Fruit fly (Drosophila melanogaster) whole organism, embryonic: ENCODE measurements around the gene Atac2.

ENCODE experiments used
- CG11093 ChIP-seq: fragments of 200-800 bp; sonication (Bioruptor generic); IDR thresholded peaks from 3 replicates; pipeline ENCODE4 v1.3.6; 2022; ENCODE audit warnings: missing biosample characterization, missing genetic modification characterization
- CG12219 ChIP-seq: fragments of 200-800 bp; sonication (Bioruptor generic); optimal IDR thresholded peaks from 3 replicates; lab custom pipeline; 2018; ENCODE audit warnings: missing biosample characterization, mild to moderate bottlenecking, missing genetic modification characterization
- CG12942 ChIP-seq: fragments of 200-800 bp; sonication (Bioruptor generic); optimal IDR thresholded peaks from 3 replicates; lab custom pipeline; 2016; ENCODE audit warnings: missing biosample characterization, missing genetic modification characterization
- CG13424 ChIP-seq: fragments of 200-800 bp; sonication (Bioruptor generic); optimal IDR thresholded peaks from 2 replicates; lab custom pipeline; 2019; ENCODE audit warnings: missing biosample characterization, mild to moderate bottlenecking, missing genetic modification characterization, moderate library complexity
- CG15073 ChIP-seq: fragments of 200-800 bp; sonication (Bioruptor generic); optimal IDR thresholded peaks from 2 replicates; lab custom pipeline; 2016; ENCODE audit warnings: missing biosample characterization, missing genetic modification characterization
- CG15601 ChIP-seq: fragments of 200-800 bp; sonication (Bioruptor generic); optimal IDR thresholded peaks from 3 replicates; lab custom pipeline; 2019; ENCODE audit warnings: missing biosample characterization, mild to moderate bottlenecking, missing genetic modification characterization, moderate library complexity
- CG2129 ChIP-seq: fragments of 200-800 bp; sonication (Bioruptor generic); IDR thresholded peaks from 2 replicates; pipeline ENCODE4 v1.3.6; 2022; ENCODE audit warnings: missing biosample characterization, missing genetic modification characterization; ENCODE audit not compliant: partially characterized antibody
- CG42726 ChIP-seq: fragments of 200-800 bp; sonication (Bioruptor generic); IDR thresholded peaks from 2 replicates; pipeline ENCODE4 v1.3.6; 2022; ENCODE audit warnings: missing biosample characterization, missing genetic modification characterization; ENCODE audit not compliant: partially characterized antibody
- CG4424 ChIP-seq: fragments of 200-800 bp; sonication (Bioruptor generic); optimal IDR thresholded peaks from 3 replicates; lab custom pipeline; 2016; ENCODE audit warnings: missing biosample characterization, missing genetic modification characterization
- CG4820 ChIP-seq: fragments of 200-800 bp; sonication (Bioruptor generic); optimal IDR thresholded peaks from 3 replicates; lab custom pipeline; 2016; ENCODE audit warnings: missing biosample characterization, missing genetic modification characterization
- CG5180 ChIP-seq: fragments of 200-800 bp; sonication (Bioruptor generic); optimal IDR thresholded peaks from 3 replicates; lab custom pipeline; 2017; ENCODE audit warnings: missing biosample characterization, missing genetic modification characterization, mild to moderate bottlenecking, moderate library complexity, missing genetic modification reagents
- CG7928 ChIP-seq: fragments of 200-800 bp; sonication (Bioruptor generic); optimal IDR thresholded peaks from 2 replicates; lab custom pipeline; 2017; ENCODE audit warnings: missing biosample characterization, mild to moderate bottlenecking, missing genetic modification characterization
- CG7987 ChIP-seq: fragments of 200-800 bp; sonication (Bioruptor generic); optimal IDR thresholded peaks from 2 replicates; lab custom pipeline; 2018; ENCODE audit warnings: missing biosample characterization, mild to moderate bottlenecking, missing genetic modification characterization, moderate library complexity
- CG8290 ChIP-seq, 3 experiments: fragments of 200-800 bp; sonication (Bioruptor generic); optimal IDR thresholded peaks; 2 replicates each; lab custom pipeline; 2016 to 2019; ENCODE audit warnings: missing biosample characterization in 3 of 3, missing genetic modification characterization in 3 of 3, mild to moderate bottlenecking in 2 of 3, moderate library complexity in 1 of 3
- CG8359 ChIP-seq: fragments of 200-800 bp; sonication (Bioruptor generic); optimal IDR thresholded peaks from 2 replicates; lab custom pipeline; 2017; ENCODE audit warnings: missing biosample characterization, mild to moderate bottlenecking, missing genetic modification characterization, borderline replicate concordance
- CG8388 ChIP-seq: fragments of 200-800 bp; sonication (Bioruptor generic); optimal IDR thresholded peaks from 2 replicates; lab custom pipeline; 2019; ENCODE audit warnings: missing biosample characterization, mild to moderate bottlenecking, missing genetic modification characterization, moderate library complexity
- CG9797 ChIP-seq: fragments of 200-800 bp; sonication (Bioruptor generic); optimal IDR thresholded peaks from 3 replicates; lab custom pipeline; 2018; ENCODE audit warnings: missing biosample characterization, mild to moderate bottlenecking, missing genetic modification characterization
- CoRest ChIP-seq: fragments of 200-800 bp; sonication (Bioruptor generic); optimal IDR thresholded peaks from 3 replicates; lab custom pipeline; 2018; ENCODE audit warnings: missing biosample characterization, mild to moderate bottlenecking, missing genetic modification characterization, moderate library complexity
- D19A ChIP-seq: fragments of 200-800 bp; optimal IDR thresholded peaks from 3 replicates; lab custom pipeline; 2019; ENCODE audit warnings: missing biosample characterization, mild to moderate bottlenecking, missing genetic modification characterization, moderate library complexity
- Dip3 ChIP-seq: fragments of 200-800 bp; sonication (Bioruptor generic); optimal IDR thresholded peaks from 3 replicates; lab custom pipeline; 2016; ENCODE audit warnings: missing biosample characterization, missing genetic modification characterization
- Ets65A ChIP-seq: fragments of 200-800 bp; sonication (Bioruptor generic); peaks from one replicate; lab custom pipeline; 2016; ENCODE audit warnings: missing biosample characterization, missing genetic modification characterization
- Fer2 ChIP-seq: fragments of 200-800 bp; sonication (Bioruptor generic); optimal IDR thresholded peaks from 2 replicates; lab custom pipeline; 2018; ENCODE audit warnings: missing biosample characterization, mild to moderate bottlenecking, missing genetic modification characterization, moderate library complexity
- HLH4C ChIP-seq: fragments of 200-800 bp; sonication (Bioruptor generic); IDR thresholded peaks from 3 replicates; pipeline ENCODE4 v1.3.6; 2022; ENCODE audit warnings: missing biosample characterization, missing genetic modification characterization; ENCODE audit not compliant: partially characterized antibody
- Hr51 ChIP-seq, 2 experiments: fragments of 200-800 bp; sonication (Bioruptor generic); optimal IDR thresholded peaks; 2 replicates in 1 of 2; 3 replicates in 1 of 2; lab custom pipeline; 2016 to 2018; ENCODE audit warnings: missing biosample characterization in 2 of 2, missing genetic modification characterization in 2 of 2, mild to moderate bottlenecking in 1 of 2, moderate library complexity in 1 of 2
- Mes4 ChIP-seq: fragments of 200-800 bp; sonication (Bioruptor generic); optimal IDR thresholded peaks from 2 replicates; lab custom pipeline; 2016; ENCODE audit warnings: missing biosample characterization, missing genetic modification characterization
- Myb ChIP-seq: fragments of 200-800 bp; sonication (Bioruptor generic); optimal IDR thresholded peaks from 2 replicates; lab custom pipeline; 2016; ENCODE audit warnings: missing biosample characterization, missing genetic modification characterization
- PHDP ChIP-seq: fragments of 200-800 bp; sonication (Bioruptor generic); optimal IDR thresholded peaks from 3 replicates; lab custom pipeline; 2018; ENCODE audit warnings: missing biosample characterization, mild to moderate bottlenecking, missing genetic modification characterization, moderate library complexity
- Poxn ChIP-seq: fragments of 200-800 bp; sonication (Bioruptor generic); IDR thresholded peaks from 2 replicates; pipeline ENCODE4 v1.3.6; 2022; ENCODE audit warnings: missing biosample characterization, missing genetic modification characterization
- Ptx1 ChIP-seq: fragments of 200-800 bp; sonication (Bioruptor generic); IDR thresholded peaks from 2 replicates; pipeline ENCODE4 v1.3.6; 2022; ENCODE audit warnings: missing biosample characterization, missing genetic modification characterization
- Rfx ChIP-seq: fragments of 200-800 bp; sonication (Bioruptor generic); IDR thresholded peaks from 2 replicates; pipeline ENCODE4 v1.3.6; 2022; ENCODE audit warnings: missing biosample characterization, missing genetic modification characterization
- Tbp ChIP-seq: fragments of >200 bp; optimal IDR thresholded peaks from 2 replicates; lab custom pipeline; 2018; ENCODE audit warnings: missing biosample characterization, missing genetic modification characterization
- YL-1 ChIP-seq: fragments of 200-800 bp; sonication (Bioruptor generic); optimal IDR thresholded peaks from 3 replicates; lab custom pipeline; 2017; ENCODE audit warnings: missing biosample characterization, mild to moderate bottlenecking, missing genetic modification characterization
- ap ChIP-seq: fragments of 200-800 bp; sonication (Bioruptor generic); IDR thresholded peaks from 2 replicates; pipeline ENCODE4 v1.3.6; 2022; ENCODE audit warnings: missing biosample characterization, missing genetic modification characterization
- chm ChIP-seq: fragments of 200-800 bp; sonication (Bioruptor generic); IDR thresholded peaks from 2 replicates; pipeline ENCODE4 v1.3.6; 2022; ENCODE audit warnings: missing biosample characterization, missing genetic modification characterization
- ci ChIP-seq: fragments of 200-800 bp; sonication (Bioruptor generic); IDR thresholded peaks from 3 replicates; pipeline ENCODE4 v1.3.6; 2022; ENCODE audit warnings: missing biosample characterization, missing genetic modification characterization
- crp ChIP-seq, 2 experiments: fragments of 200-800 bp; sonication (Bioruptor generic); optimal IDR thresholded peaks; 2 replicates in 1 of 2; 3 replicates in 1 of 2; lab custom pipeline; 2017; ENCODE audit warnings: missing biosample characterization in 2 of 2, missing genetic modification characterization in 2 of 2, mild to moderate bottlenecking in 1 of 2, moderate library complexity in 1 of 2
- ewg ChIP-seq: fragments of 200-800 bp; sonication (Bioruptor generic); optimal IDR thresholded peaks from 3 replicates; lab custom pipeline; 2017; ENCODE audit warnings: mild to moderate bottlenecking, missing biosample characterization, missing genetic modification reagents, missing genetic modification characterization
- fru ChIP-seq: fragments of >200 bp; optimal IDR thresholded peaks from 2 replicates; lab custom pipeline; 2017
- jing ChIP-seq: fragments of 200-800 bp; sonication (Bioruptor generic); optimal IDR thresholded peaks from 2 replicates; lab custom pipeline; 2018; ENCODE audit warnings: missing biosample characterization, mild to moderate bottlenecking, missing genetic modification characterization
- lab ChIP-seq: fragments of 200-800 bp; sonication (Bioruptor generic); optimal IDR thresholded peaks from 3 replicates; lab custom pipeline; 2017; ENCODE audit warnings: missing biosample characterization, missing genetic modification characterization, mild to moderate bottlenecking, moderate library complexity, missing genetic modification reagents
- lmd ChIP-seq: fragments of 200-800 bp; sonication (Bioruptor generic); IDR thresholded peaks from 2 replicates; pipeline ENCODE4 v1.3.6; 2022; ENCODE audit warnings: missing biosample characterization, missing genetic modification characterization
- maf-S ChIP-seq: fragments of 200-800 bp; sonication (Bioruptor generic); optimal IDR thresholded peaks from 2 replicates; lab custom pipeline; 2016; ENCODE audit warnings: missing biosample characterization, missing genetic modification characterization
- nerfin-1 ChIP-seq: fragments of 200-800 bp; sonication (Bioruptor generic); optimal IDR thresholded peaks from 3 replicates; lab custom pipeline; 2019; ENCODE audit warnings: missing biosample characterization, mild to moderate bottlenecking, missing genetic modification characterization, moderate library complexity
- odd ChIP-seq: fragments of 200-800 bp; sonication (Bioruptor generic); optimal IDR thresholded peaks from 2 replicates; lab custom pipeline; 2017; ENCODE audit warnings: missing biosample characterization, mild to moderate bottlenecking, missing genetic modification characterization
- slou ChIP-seq: fragments of 200-800 bp; sonication (Bioruptor generic); optimal IDR thresholded peaks from 3 replicates; lab custom pipeline; 2016; ENCODE audit warnings: missing biosample characterization, missing genetic modification characterization
- slp2 ChIP-seq: fragments of 200-800 bp; sonication (Bioruptor generic); optimal IDR thresholded peaks from 2 replicates; lab custom pipeline; 2016; ENCODE audit warnings: missing biosample characterization, missing genetic modification characterization
- unc-4 ChIP-seq: fragments of 200-800 bp; sonication (Bioruptor generic); IDR thresholded peaks from 2 replicates; pipeline ENCODE4 v1.3.6; 2022; ENCODE audit warnings: missing biosample characterization, missing genetic modification characterization; ENCODE audit not compliant: partially characterized antibody
- unpg ChIP-seq: fragments of 200-800 bp; sonication (Bioruptor generic); optimal IDR thresholded peaks from 3 replicates; lab custom pipeline; 2018; ENCODE audit warnings: missing biosample characterization, mild to moderate bottlenecking, missing genetic modification characterization, moderate library complexity
- vfl ChIP-seq: fragments of 200-800 bp; sonication (Bioruptor generic); optimal IDR thresholded peaks from 2 replicates; lab custom pipeline; 2016; ENCODE audit warnings: missing biosample characterization, missing genetic modification characterization
- zfh1 ChIP-seq: fragments of 200-800 bp; sonication (Bioruptor generic); IDR thresholded peaks from 3 replicates; pipeline ENCODE4 v1.3.6; 2022; ENCODE audit warnings: missing biosample characterization, missing genetic modification characterization

Gene Atac2

DNA sequence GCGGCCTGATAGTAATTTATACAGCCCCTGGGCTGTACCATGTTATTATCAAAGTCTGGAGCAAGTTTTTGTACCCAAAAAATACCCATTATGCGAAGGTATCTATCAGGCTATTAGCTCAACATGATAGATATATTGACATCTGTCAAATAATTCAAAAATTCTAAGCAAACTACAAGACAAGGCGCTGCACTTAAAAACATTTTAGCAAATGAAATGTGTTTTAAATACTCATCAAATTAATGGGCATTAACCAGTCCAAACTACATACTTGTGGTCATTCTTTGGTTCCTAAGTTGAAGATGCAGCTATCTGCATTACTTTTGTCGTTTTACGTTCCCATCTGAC, 41.3 kb upstream of the Atac2 start (continued):
- TF ChIP-seq CG11093 (GFP tag; lab: Robert Waterston, UW) (peak; percentile 71), CG9797 (GFP tag; lab: Kevin White, UChicago) (no peak), ewg (peak; percentile 43), CG13424 (tag; lab: Kevin White, UChicago) (peak; percentile 39), Tbp (GFP tag; lab: Kevin White, UChicago) (no peak), CoRest (tag; lab: Kevin White, UChicago) (peak; percentile 74), unpg (GFP tag; lab: Kevin White, UChicago) (peak; percentile 48), slou (GFP tag; lab: Kevin White, UChicago) (peak; percentile 24), CG42726 (GFP tag; lab: Robert Waterston, UW) (no peak), odd (GFP tag; lab: Kevin White, UChicago) (no peak), CG8388 (GFP tag; lab: Kevin White, UChicago) (peak; percentile 88), CG15601 (tag; lab: Kevin White, UChicago) (peak; percentile 84), CG4424 (GFP tag; lab: Kevin White, UChicago) (peak; percentile 83), Ets65A (GFP tag; lab: Kevin White, UChicago) (peak; percentile 97), ci (GFP tag; lab: Robert Waterston, UW) (peak; percentile 87), chm (GFP tag; lab: Robert Waterston, UW) (no peak; the same call in 1 of the 2 replicates), CG8359 (peak; percentile 51), HLH4C (GFP tag; lab: Robert Waterston, UW) (no peak), CG12219 (peak; percentile 43), PHDP (peak; percentile 29), CG2129 (GFP tag; lab: Robert Waterston, UW) (no peak), CG7987 (peak; percentile 27), zfh1 (GFP tag; lab: Robert Waterston, UW) (peak; percentile 93), CG5180 (GFP tag; lab: Kevin White, UChicago) (peak; percentile 39), lmd (GFP tag; lab: Robert Waterston, UW) (peak; percentile 75), Ptx1 (peak; percentile 77), CG8290 (GFP tag; optimal IDR thresholded peaks at IDR 0.05; lab: Kevin White, UChicago) (peak; percentile 4), CG8290 (tag; optimal IDR thresholded peaks at IDR 0.05; lab: Kevin White, UChicago) (peak in 1 of 2 experiments; percentile 52), ap (GFP tag; lab: Robert Waterston, UW) (peak; percentile 22; the same call in 1 of the 2 replicates), CG12942 (GFP tag; lab: Kevin White, UChicago) (no peak), lab (GFP tag; lab: Kevin White, UChicago) (peak; percentile 79), nerfin-1 (peak; percentile 65), unc-4 (GFP tag; lab: Robert Waterston, UW) (no peak), maf-S (peak; percentile 15), CG4820 (GFP tag; lab: Kevin White, UChicago) (peak; percentile 85), D19A (tag; lab: Kevin White, UChicago) (peak; percentile 84), Mes4 (no peak), CG15073 (GFP tag; lab: Kevin White, UChicago) (no peak), slp2 (GFP tag; lab: Kevin White, UChicago) (no peak), Fer2 (tag; lab: Kevin White, UChicago) (no peak), Poxn (GFP tag; lab: Robert Waterston, UW) (no peak), crp (GFP tag; optimal IDR thresholded peaks at IDR 0.05; lab: Kevin White, UChicago) (peak in 1 of 2 experiments; percentile 3), Myb (GFP tag; lab: Kevin White, UChicago) (no peak), vfl (no peak), jing (GFP tag; lab: Kevin White, UChicago) (peak; percentile 72), YL-1 (GFP tag; lab: Kevin White, UChicago) (no peak), Rfx (peak; percentile 59; the same call in 1 of the 2 replicates), Hr51 (GFP tag; optimal IDR thresholded peaks at IDR 0.05; lab: Kevin White, UChicago) (peak in 1 of 2 experiments; percentile 57), fru (lab: Kevin White, UChicago) (no peak), CG7928 (GFP tag; lab: Kevin White, UChicago) (no peak), Dip3 (GFP tag; lab: Kevin White, UChicago) (no peak)
